Fruit fly (Drosophila melanogaster) whole organism, pupa: ENCODE data around the gene CG4572.

Experiments
- CG12605 ChIP-seq: fragments of 200-800 bp; sonication (Bioruptor generic); IDR thresholded peaks from 2 replicates; pipeline ENCODE4 v1.3.6; 2022; ENCODE audit warnings: missing biosample characterization, missing genetic modification characterization
- CG13204 ChIP-seq: fragments of 200-800 bp; sonication (Bioruptor generic); optimal IDR thresholded peaks from 2 replicates; lab custom pipeline; 2018; ENCODE audit warnings: missing biosample characterization, mild to moderate bottlenecking, missing genetic modification characterization, moderate library complexity
- CG14655 ChIP-seq: fragments of 200-800 bp; sonication (Bioruptor generic); optimal IDR thresholded peaks from 3 replicates; lab custom pipeline; 2017; ENCODE audit warnings: mild to moderate bottlenecking, missing biosample characterization, missing genetic modification reagents, missing genetic modification characterization
- CG32121 ChIP-seq: fragments of 200-800 bp; sonication (Bioruptor generic); IDR thresholded peaks from 2 replicates; pipeline ENCODE4 v1.3.6; 2022; ENCODE audit warnings: missing biosample characterization, missing genetic modification characterization
- CG9948 ChIP-seq: fragments of 200-800 bp; sonication (Bioruptor generic); optimal IDR thresholded peaks from 2 replicates; lab custom pipeline; 2018; ENCODE audit warnings: missing biosample characterization, mild to moderate bottlenecking, missing genetic modification characterization, moderate library complexity
- EcR ChIP-seq: fragments of 200-800 bp; sonication (Bioruptor generic); optimal IDR thresholded peaks from 3 replicates; lab custom pipeline; 2019; ENCODE audit warnings: missing biosample characterization, missing genetic modification characterization, mild to moderate bottlenecking, moderate library complexity, missing genetic modification reagents
- Ets98B ChIP-seq: fragments of 200-800 bp; sonication (Bioruptor generic); IDR thresholded peaks from 2 replicates; pipeline ENCODE4 v1.3.6; 2022; ENCODE audit warnings: missing biosample characterization, missing genetic modification characterization
- Pif1B ChIP-seq: fragments of 200-800 bp; sonication (Bioruptor generic); optimal IDR thresholded peaks from 3 replicates; lab custom pipeline; 2016; ENCODE audit warnings: missing biosample characterization, missing genetic modification characterization
- rn ChIP-seq: fragments of 200-800 bp; sonication (Bioruptor generic); IDR thresholded peaks from 2 replicates; pipeline ENCODE4 v1.3.6; 2022; ENCODE audit warnings: missing biosample characterization, missing genetic modification characterization

- TF ChIP-seq CG32121 (GFP tag; lab: Robert Waterston, UW) (peak; percentile 60; the same call in 1 of the 2 replicates), EcR (GFP tag; lab: Kevin White, UChicago) (no peak), Pif1B (no peak), rn (GFP tag; lab: Robert Waterston, UW) (no peak), Ets98B (GFP tag; lab: Robert Waterston, UW) (peak; percentile 35; the same call in 1 of the 2 replicates), CG14655 (GFP tag; lab: Kevin White, UChicago) (no peak), CG12605 (GFP tag; lab: Robert Waterston, UW) (no peak), CG9948 (no peak), CG13204 (GFP tag; lab: Kevin White, UChicago) (no peak)
These were observed 16.3 kb upstream of the CG4572 start for dm6 chr3R:19880431-19880939.
